Worm (Caenorhabditis elegans) whole organism, L3 larva: Measurements from ENCODE around the gene prdh-1.

Source experiments
- ama-1 ChIP-seq: fragments of 150-350 bp; optimal IDR thresholded peaks from 2 replicates; lab custom pipeline; 2018
- ceh-16 ChIP-seq: sonication (generic microtip); optimal IDR thresholded peaks from 2 replicates; lab custom pipeline; 2017; ENCODE audit warnings: missing biosample characterization, missing genetic modification characterization
- elt-1 ChIP-seq: fragments of 150-350 bp; optimal IDR thresholded peaks from 2 replicates; lab custom pipeline; 2014; ENCODE audit warnings: missing biosample characterization, missing genetic modification characterization
- eor-1 ChIP-seq, 2 experiments: fragments of 150-350 bp; optimal IDR thresholded peaks; 2 replicates each; lab custom pipeline; 2014 to 2018; ENCODE audit warnings: missing biosample characterization in 2 of 2, missing genetic modification characterization in 2 of 2
- fkh-10 ChIP-seq: sonication (generic microtip); optimal IDR thresholded peaks from 2 replicates; lab custom pipeline; 2017; ENCODE audit warnings: missing biosample characterization, missing genetic modification reagents, missing genetic modification characterization
- nhr-237 ChIP-seq: fragments of 150-350 bp; optimal IDR thresholded peaks from 2 replicates; lab custom pipeline; 2014; ENCODE audit warnings: missing biosample characterization, missing genetic modification characterization
- nhr-25 ChIP-seq: sonication (generic microtip); optimal IDR thresholded peaks from 2 replicates; lab custom pipeline; 2017; ENCODE audit warnings: missing biosample characterization, missing genetic modification characterization
- nhr-76 ChIP-seq: fragments of 150-350 bp; sonication (generic microtip); optimal IDR thresholded peaks from 5 replicates; lab custom pipeline; 2014; ENCODE audit warnings: missing biosample characterization, missing genetic modification characterization
- nhr-77 ChIP-seq: fragments of 150-350 bp; optimal IDR thresholded peaks from 2 replicates; lab custom pipeline; 2014; ENCODE audit warnings: missing biosample characterization, missing genetic modification characterization
- pha-4 ChIP-seq: fragments of 150-350 bp; optimal IDR thresholded peaks from 2 replicates; lab custom pipeline; 2014; ENCODE audit warnings: missing biosample characterization, missing genetic modification reagents, missing genetic modification characterization
- snpc-4 ChIP-seq: fragments of 150-350 bp; optimal IDR thresholded peaks from 2 replicates; lab custom pipeline; 2014; ENCODE audit warnings: missing biosample characterization, missing genetic modification characterization
- unc-62 ChIP-seq: fragments of 150-350 bp; sonication (generic microtip); optimal IDR thresholded peaks from 4 replicates; lab custom pipeline; 2014; ENCODE audit warnings: missing biosample characterization, missing genetic modification reagents, missing genetic modification characterization
- ztf-4 ChIP-seq: fragments of 150-350 bp; optimal IDR thresholded peaks from 2 replicates; lab custom pipeline; 2014; ENCODE audit warnings: missing biosample characterization, missing genetic modification characterization

ce11 chrIV:13834394-13835129 lies 41.9 kb downstream of the prdh-1 start:
- no peak for TF ChIP-seq pha-4 (tag; lab: Kevin White, UChicago)
- no peak for TF ChIP-seq ztf-4
- no peak for TF ChIP-seq eor-1 (tag; optimal IDR thresholded peaks at IDR 0.05; lab: Kevin White, UChicago)
- no peak for TF ChIP-seq snpc-4 (tag; lab: Kevin White, UChicago)
- TF ChIP-seq nhr-76 (tag; lab: Kevin White, UChicago) = no peak
- TF ChIP-seq ama-1 (lab: Kevin White, UChicago) = no peak
- TF ChIP-seq ceh-16 (tag; lab: Kevin White, UChicago) = no peak
- TF ChIP-seq unc-62 (GFP tag; lab: Kevin White, UChicago) = no peak
- no peak for TF ChIP-seq fkh-10 (GFP tag; lab: Kevin White, UChicago)
- no peak for TF ChIP-seq nhr-25 (tag; lab: Kevin White, UChicago)
- TF ChIP-seq nhr-77 = no peak
- TF ChIP-seq elt-1 = no peak
- TF ChIP-seq nhr-237 (tag; lab: Kevin White, UChicago) = no peak
